Fruit fly (Drosophila melanogaster) whole organism, prepupa: ENCODE results near the gene Ctr1A.
A peak's percentile ranks its signal among the peaks of the same experiment; 100 is the strongest.

Experiments
- Blimp-1 ChIP-seq: fragments of 200-800 bp; sonication (Bioruptor generic); optimal IDR thresholded peaks from 3 replicates; lab custom pipeline; 2017; ENCODE audit warnings: missing biosample characterization, missing genetic modification characterization, mild to moderate bottlenecking, moderate library complexity, missing genetic modification reagents
- CG10631 ChIP-seq: fragments of 200-800 bp; sonication (Bioruptor generic); optimal IDR thresholded peaks from 2 replicates; lab custom pipeline; 2016; ENCODE audit warnings: missing biosample characterization, missing genetic modification characterization
- CG10669 ChIP-seq: fragments of 200-800 bp; sonication (Bioruptor generic); optimal IDR thresholded peaks from 3 replicates; lab custom pipeline; 2018; ENCODE audit warnings: missing biosample characterization, mild to moderate bottlenecking, missing genetic modification characterization, moderate library complexity
- CG11294 ChIP-seq: fragments of 200-800 bp; sonication (Bioruptor generic); IDR thresholded peaks from 2 replicates; pipeline ENCODE4 v1.3.6; 2022; ENCODE audit warnings: missing biosample characterization, missing genetic modification characterization
- CG11762 ChIP-seq: fragments of 200-800 bp; sonication (Bioruptor generic); optimal IDR thresholded peaks from 3 replicates; lab custom pipeline; 2016; ENCODE audit warnings: missing biosample characterization, missing genetic modification characterization; ENCODE audit not compliant: insufficient read depth
- CG15336 ChIP-seq: fragments of 200-800 bp; sonication (Bioruptor generic); IDR thresholded peaks from 2 replicates; pipeline ENCODE4 v1.3.6; 2022; ENCODE audit warnings: missing biosample characterization, missing genetic modification characterization
- CG1621 ChIP-seq: fragments of 200-800 bp; sonication (Bioruptor generic); optimal IDR thresholded peaks from 3 replicates; lab custom pipeline; 2018; ENCODE audit warnings: missing biosample characterization, mild to moderate bottlenecking, missing genetic modification characterization
- CG31627 ChIP-seq: fragments of 200-800 bp; sonication (Bioruptor generic); optimal IDR thresholded peaks from 3 replicates; lab custom pipeline; 2016; ENCODE audit warnings: missing biosample characterization, missing genetic modification characterization
- CG32006 ChIP-seq: fragments of 200-800 bp; sonication (Bioruptor generic); optimal IDR thresholded peaks from 3 replicates; lab custom pipeline; 2017; ENCODE audit warnings: missing biosample characterization, mild to moderate bottlenecking, missing genetic modification characterization
- CG3919 ChIP-seq: fragments of 200-800 bp; sonication (Bioruptor generic); optimal IDR thresholded peaks from 3 replicates; lab custom pipeline; 2016; ENCODE audit warnings: missing biosample characterization, missing genetic modification characterization
- CG4318 ChIP-seq: fragments of 200-800 bp; sonication (Bioruptor generic); optimal IDR thresholded peaks from 3 replicates; lab custom pipeline; 2017; ENCODE audit warnings: missing biosample characterization, mild to moderate bottlenecking, missing genetic modification characterization
- CG6163 ChIP-seq: fragments of 200-800 bp; sonication (Bioruptor generic); IDR thresholded peaks from 3 replicates; pipeline ENCODE4 v1.3.6; 2022; ENCODE audit warnings: missing biosample characterization, missing genetic modification characterization
- CG6276 ChIP-seq: fragments of 200-800 bp; sonication (Bioruptor generic); optimal IDR thresholded peaks from 2 replicates; lab custom pipeline; 2017; ENCODE audit warnings: missing biosample characterization, mild to moderate bottlenecking, missing genetic modification characterization
- CG6792 ChIP-seq: fragments of 200-800 bp; sonication (Bioruptor generic); optimal IDR thresholded peaks from 3 replicates; lab custom pipeline; 2016; ENCODE audit warnings: missing biosample characterization, missing genetic modification characterization
- CG6808 ChIP-seq: fragments of 200-800 bp; sonication (Bioruptor generic); optimal IDR thresholded peaks from 3 replicates; lab custom pipeline; 2017; ENCODE audit warnings: missing biosample characterization, missing genetic modification characterization, mild to moderate bottlenecking, moderate library complexity, missing genetic modification reagents
- CG6854 ChIP-seq: fragments of 200-800 bp; sonication (Bioruptor generic); optimal IDR thresholded peaks from 2 replicates; lab custom pipeline; 2017; ENCODE audit warnings: missing biosample characterization, mild to moderate bottlenecking, missing genetic modification characterization
- CG7368 ChIP-seq: fragments of 200-800 bp; sonication (Bioruptor generic); optimal IDR thresholded peaks from 3 replicates; lab custom pipeline; 2016; ENCODE audit warnings: missing biosample characterization, missing genetic modification characterization
- CG8119 ChIP-seq: fragments of 200-800 bp; sonication (Bioruptor generic); IDR thresholded peaks from 3 replicates; pipeline ENCODE4 v1.3.6; 2022; ENCODE audit warnings: missing biosample characterization, missing genetic modification characterization
- CG8319 ChIP-seq: fragments of 200-800 bp; sonication (Bioruptor generic); optimal IDR thresholded peaks from 3 replicates; lab custom pipeline; 2016; ENCODE audit warnings: missing biosample characterization, missing genetic modification characterization
- CG8632 ChIP-seq: fragments of 200-800 bp; sonication (Bioruptor generic); optimal IDR thresholded peaks from 3 replicates; lab custom pipeline; 2016; ENCODE audit warnings: missing biosample characterization, missing genetic modification characterization
- CG9139 ChIP-seq: fragments of 200-800 bp; sonication (Bioruptor generic); optimal IDR thresholded peaks from 3 replicates; lab custom pipeline; 2017; ENCODE audit warnings: missing biosample characterization, mild to moderate bottlenecking, missing genetic modification characterization
- Eip75B ChIP-seq: fragments of 200-800 bp; sonication (Bioruptor generic); optimal IDR thresholded peaks from 3 replicates; lab custom pipeline; 2016; ENCODE audit warnings: missing biosample characterization, missing genetic modification characterization
- Eip78C ChIP-seq: fragments of 200-800 bp; sonication (Bioruptor generic); peaks from one replicate; lab custom pipeline; 2016; ENCODE audit warnings: missing biosample characterization, missing genetic modification characterization
- Ets21C ChIP-seq: fragments of 200-800 bp; sonication (Bioruptor generic); optimal IDR thresholded peaks from 3 replicates; lab custom pipeline; 2016; ENCODE audit warnings: missing biosample characterization, missing genetic modification characterization
- Gug ChIP-seq: fragments of 200-800 bp; sonication (Bioruptor generic); IDR thresholded peaks from 2 replicates; pipeline ENCODE4 v1.3.6; 2022; ENCODE audit warnings: missing biosample characterization, missing genetic modification characterization
- Hr38 ChIP-seq: sonication (Bioruptor generic); optimal IDR thresholded peaks from 2 replicates; lab custom pipeline; 2016; ENCODE audit warnings: missing biosample characterization, missing genetic modification characterization
- Hr39 ChIP-seq: fragments of 200-800 bp; sonication (Bioruptor generic); optimal IDR thresholded peaks from 2 replicates; lab custom pipeline; 2016; ENCODE audit warnings: missing biosample characterization, missing genetic modification characterization
- Hr4 ChIP-seq: fragments of 200-800 bp; sonication (Bioruptor generic); optimal IDR thresholded peaks from 3 replicates; lab custom pipeline; 2016; ENCODE audit warnings: missing biosample characterization, missing genetic modification characterization
- Lpt ChIP-seq: fragments of 200-800 bp; sonication (Bioruptor generic); optimal IDR thresholded peaks from 3 replicates; lab custom pipeline; 2016; ENCODE audit warnings: missing biosample characterization, missing genetic modification characterization
- Met ChIP-seq: fragments of 200-800 bp; sonication (Bioruptor generic); optimal IDR thresholded peaks from 3 replicates; lab custom pipeline; 2016; ENCODE audit warnings: missing biosample characterization, missing genetic modification characterization
- OdsH ChIP-seq: fragments of 200-800 bp; sonication (Bioruptor generic); optimal IDR thresholded peaks from 3 replicates; lab custom pipeline; 2016; ENCODE audit warnings: missing biosample characterization, missing genetic modification characterization
- Smox ChIP-seq: fragments of 200-800 bp; sonication (Bioruptor generic); optimal IDR thresholded peaks from 3 replicates; lab custom pipeline; 2016; ENCODE audit warnings: missing biosample characterization, missing genetic modification characterization
- Sox102F ChIP-seq: fragments of 200-800 bp; sonication (Bioruptor generic); optimal IDR thresholded peaks from 2 replicates; lab custom pipeline; 2016; ENCODE audit warnings: missing biosample characterization, mild to moderate bottlenecking, missing genetic modification characterization
- Sox14 ChIP-seq: fragments of 200-800 bp; sonication (Bioruptor generic); optimal IDR thresholded peaks from 3 replicates; lab custom pipeline; 2016; ENCODE audit warnings: missing biosample characterization, missing genetic modification characterization
- Sox15 ChIP-seq: fragments of 200-800 bp; sonication (Bioruptor generic); optimal IDR thresholded peaks from 3 replicates; lab custom pipeline; 2016; ENCODE audit warnings: missing biosample characterization, missing genetic modification characterization
- achi ChIP-seq: fragments of 200-800 bp; sonication (Bioruptor generic); optimal IDR thresholded peaks from 3 replicates; lab custom pipeline; 2016; ENCODE audit warnings: missing biosample characterization, missing genetic modification characterization
- acj6 ChIP-seq: fragments of 200-800 bp; sonication (Bioruptor generic); optimal IDR thresholded peaks from 3 replicates; lab custom pipeline; 2016; ENCODE audit warnings: missing biosample characterization, missing genetic modification characterization
- eg ChIP-seq: fragments of 200-800 bp; sonication (Bioruptor generic); IDR thresholded peaks from 3 replicates; pipeline ENCODE4 v1.3.6; 2022; ENCODE audit warnings: missing biosample characterization, missing genetic modification characterization
- fd85E ChIP-seq: fragments of 200-800 bp; sonication (Bioruptor generic); optimal IDR thresholded peaks from 3 replicates; lab custom pipeline; 2016; ENCODE audit warnings: missing biosample characterization, missing genetic modification characterization
- fkh ChIP-seq: fragments of 200-800 bp; sonication (Bioruptor generic); optimal IDR thresholded peaks from 3 replicates; lab custom pipeline; 2017; ENCODE audit warnings: missing biosample characterization, mild to moderate bottlenecking, missing genetic modification characterization, moderate library complexity
- lz ChIP-seq: fragments of 200-800 bp; sonication (Bioruptor generic); optimal IDR thresholded peaks from 3 replicates; lab custom pipeline; 2016; ENCODE audit warnings: missing biosample characterization, missing genetic modification characterization
- net ChIP-seq: fragments of 200-800 bp; sonication (Bioruptor generic); optimal IDR thresholded peaks from 3 replicates; lab custom pipeline; 2016; ENCODE audit warnings: missing biosample characterization, missing genetic modification characterization
- salr ChIP-seq, 2 experiments: fragments of 200-800 bp; sonication (Bioruptor generic); optimal IDR thresholded peaks; 3 replicates each; lab custom pipeline; 2016 to 2018; ENCODE audit warnings: missing biosample characterization in 2 of 2, missing genetic modification characterization in 2 of 2, mild to moderate bottlenecking in 1 of 2
- spab ChIP-seq: fragments of 200-800 bp; sonication (Bioruptor generic); optimal IDR thresholded peaks from 2 replicates; lab custom pipeline; 2017; ENCODE audit warnings: missing biosample characterization, mild to moderate bottlenecking, missing genetic modification characterization, missing genetic modification reagents
- ss ChIP-seq, 2 experiments: fragments of 200-800 bp; sonication (Bioruptor generic); optimal IDR thresholded peaks; 2 replicates in 1 of 2; 3 replicates in 1 of 2; lab custom pipeline; 2017 to 2018; ENCODE audit warnings: mild to moderate bottlenecking in 2 of 2, missing biosample characterization in 2 of 2, missing genetic modification characterization in 2 of 2, moderate library complexity in 1 of 2
- vri ChIP-seq: fragments of 200-800 bp; sonication (Bioruptor generic); optimal IDR thresholded peaks from 3 replicates; lab custom pipeline; 2016; ENCODE audit warnings: missing biosample characterization, mild to moderate bottlenecking, missing genetic modification characterization

Gene Ctr1A

DNA sequence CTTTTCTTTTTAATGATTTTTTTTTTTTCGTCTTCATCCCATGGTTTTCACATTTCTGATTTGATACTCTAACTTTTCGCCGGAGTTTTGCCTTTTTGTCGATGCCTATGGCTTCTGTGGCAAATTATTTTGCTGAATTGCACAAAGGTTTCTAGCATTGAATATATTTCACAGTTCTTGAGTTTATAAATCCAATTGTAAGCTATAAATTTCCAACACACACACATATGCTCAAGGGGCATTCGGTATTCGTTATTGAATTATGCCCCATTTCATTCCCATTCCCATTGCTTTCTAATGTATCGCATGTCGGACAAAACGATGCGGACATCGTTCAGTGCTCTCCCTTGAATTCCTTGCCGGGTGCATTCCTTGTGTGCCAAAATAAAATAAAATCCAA lies 46.0 kb upstream of the Ctr1A start (continued):
- TF ChIP-seq CG9139 (no peak), Gug (GFP tag; lab: Robert Waterston, UW) (peak; percentile 48; the same call in 1 of the 2 replicates), ss (GFP tag; optimal IDR thresholded peaks at IDR 0.05; lab: Kevin White, UChicago) (peak in 1 of 2 experiments; percentile 19), fkh (GFP tag; lab: Kevin White, UChicago) (no peak), spab (no peak), Sox15 (no peak), Sox102F (no peak), CG6276 (GFP tag; lab: Kevin White, UChicago) (peak; percentile 9), Blimp-1 (GFP tag; lab: Kevin White, UChicago) (no peak), CG8319 (GFP tag; lab: Kevin White, UChicago) (no peak), net (GFP tag; lab: Kevin White, UChicago) (no peak), CG6163 (GFP tag; lab: Robert Waterston, UW) (peak; percentile 71), CG11762 (GFP tag; lab: Kevin White, UChicago) (no peak), Smox (GFP tag; lab: Kevin White, UChicago) (peak; percentile 25), fd85E (GFP tag; lab: Kevin White, UChicago) (no peak), CG6808 (GFP tag; lab: Kevin White, UChicago) (no peak), Hr38 (GFP tag; lab: Kevin White, UChicago) (no peak), CG6854 (no peak), CG3919 (GFP tag; lab: Kevin White, UChicago) (peak; percentile 11), CG7368 (GFP tag; lab: Kevin White, UChicago) (no peak), Hr39 (GFP tag; lab: Kevin White, UChicago) (peak; percentile 39), OdsH (GFP tag; lab: Kevin White, UChicago) (peak; percentile 15), CG32006 (peak; percentile 32), CG31627 (GFP tag; lab: Kevin White, UChicago) (peak; percentile 20), CG4318 (no peak)

DNA sequence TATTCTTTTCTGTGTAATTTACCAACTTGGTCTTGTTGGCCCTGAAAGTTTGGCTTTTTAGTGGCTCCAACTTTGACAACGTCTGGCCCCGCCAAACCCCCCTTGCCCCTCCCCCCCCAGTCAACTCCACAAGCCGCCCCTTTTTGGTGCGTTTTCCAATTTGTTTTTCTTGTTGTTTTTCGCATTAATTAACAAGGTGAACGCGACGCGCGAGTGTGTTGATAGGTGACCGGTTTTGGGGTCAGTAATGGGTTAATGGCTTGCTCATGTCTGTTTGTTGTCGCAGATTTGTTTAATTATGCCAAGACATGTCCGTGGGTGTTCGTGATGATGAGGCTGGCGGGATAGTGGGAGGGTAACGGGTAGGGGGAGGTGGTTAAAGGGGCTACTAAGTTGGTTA lies 44.7 kb upstream of the Ctr1A start:
- TF ChIP-seq Met (GFP tag; lab: Kevin White, UChicago) (no peak), achi (GFP tag; lab: Kevin White, UChicago) (no peak), Gug (GFP tag; lab: Robert Waterston, UW) (no peak), CG8632 (GFP tag; lab: Kevin White, UChicago) (no peak), lz (no peak), acj6 (GFP tag; lab: Kevin White, UChicago) (no peak), fkh (GFP tag; lab: Kevin White, UChicago) (no peak), Sox14 (GFP tag; lab: Kevin White, UChicago) (no peak), eg (GFP tag; lab: Robert Waterston, UW) (no peak), vri (GFP tag; lab: Kevin White, UChicago) (no peak), CG1621 (tag; lab: Kevin White, UChicago) (no peak), CG15336 (GFP tag; lab: Robert Waterston, UW) (no peak), ss (GFP tag; optimal IDR thresholded peaks at IDR 0.05; lab: Kevin White, UChicago) (no peak), Hr4 (GFP tag; lab: Kevin White, UChicago) (no peak), spab (no peak), Hr39 (GFP tag; lab: Kevin White, UChicago) (no peak), Lpt (GFP tag; lab: Kevin White, UChicago) (no peak), Ets21C (GFP tag; lab: Kevin White, UChicago) (no peak), fd85E (GFP tag; lab: Kevin White, UChicago) (no peak), CG8119 (GFP tag; lab: Robert Waterston, UW) (no peak)
- TF ChIP-seq, all 60 proteins: peak for 0

dm6 chrX:6617372-6617771 lies 44.1 kb upstream of the Ctr1A start:
- peak in 1 of 2 experiments; percentile 32 for TF ChIP-seq salr (GFP tag; optimal IDR thresholded peaks at IDR 0.05; lab: Kevin White, UChicago)
- TF ChIP-seq CG8632 (GFP tag; lab: Kevin White, UChicago), result no peak
- TF ChIP-seq CG32006, result peak; percentile 69
- TF ChIP-seq CG11294, result 0 out of 2 replicates have a peak, but pooled peaks have one; percentile 24
- TF ChIP-seq Hr4 (GFP tag; lab: Kevin White, UChicago), result peak; percentile 49
- peak; percentile 62 for TF ChIP-seq CG15336 (GFP tag; lab: Robert Waterston, UW)
- peak; percentile 37 for TF ChIP-seq CG6276 (GFP tag; lab: Kevin White, UChicago)
- TF ChIP-seq CG1621 (tag; lab: Kevin White, UChicago), result no peak
- peak; percentile 13 for TF ChIP-seq CG11762 (GFP tag; lab: Kevin White, UChicago)
- peak; percentile 70 for TF ChIP-seq Eip78C (GFP tag; lab: Kevin White, UChicago)
- no peak for TF ChIP-seq CG10669
- TF ChIP-seq CG8119 (GFP tag; lab: Robert Waterston, UW), result peak; percentile 65
- TF ChIP-seq CG3919 (GFP tag; lab: Kevin White, UChicago), result peak; percentile 18
- TF ChIP-seq CG8319 (GFP tag; lab: Kevin White, UChicago), result no peak
- TF ChIP-seq CG10631 (GFP tag; lab: Kevin White, UChicago), result peak; percentile 29
- peak; percentile 24 for TF ChIP-seq net (GFP tag; lab: Kevin White, UChicago)
- peak; percentile 30 for TF ChIP-seq acj6 (GFP tag; lab: Kevin White, UChicago)
- TF ChIP-seq Gug (GFP tag; lab: Robert Waterston, UW), result peak; percentile 46
- no peak for TF ChIP-seq Eip75B (GFP tag; lab: Kevin White, UChicago)
- TF ChIP-seq Hr39 (GFP tag; lab: Kevin White, UChicago), result peak; percentile 5
- peak; percentile 1 for TF ChIP-seq CG6792
- peak; percentile 59; the same call in 2 of the 3 replicates for TF ChIP-seq CG6163 (GFP tag; lab: Robert Waterston, UW)
- TF ChIP-seq CG4318, result peak; percentile 46
